Worm (Caenorhabditis elegans): ENCODE data around the gene Y6D1A.2.

ce11 chrII:11845954-11846353, 26.2 kb upstream of the Y6D1A.2 start:
- TF ChIP-seq pes-1 (GFP tag; IDR thresholded peaks at IDR 0.05) (no peak), flt-1 (GFP tag; IDR thresholded peaks at IDR 0.05) (no peak)
